Fruit fly (Drosophila melanogaster): Measurements from ENCODE around the gene spi.

spi gene

dm6 chr2L:19542268-19542773, 34.8 kb downstream of the spi start (continued):
- TF ChIP-seq ftz-f1 (GFP tag; optimal IDR thresholded peaks at IDR 0.05) = no peak
- peak; percentile 89 for TF ChIP-seq CG16813 (GFP tag; IDR thresholded peaks at IDR 0.05; ENCODE audit: partially characterized antibody)
- no peak for TF ChIP-seq CG10274 (GFP tag; optimal IDR thresholded peaks at IDR 0.05)
- TF ChIP-seq Ssrp (tag; optimal IDR thresholded peaks at IDR 0.05) = no peak
- TF ChIP-seq Trl (optimal IDR thresholded peaks at IDR 0.05) = no peak
- no peak for TF ChIP-seq Trl (GFP tag; optimal IDR thresholded peaks at IDR 0.05)
- TF ChIP-seq CG3163 (GFP tag; optimal IDR thresholded peaks at IDR 0.05) = no peak
- no peak for TF ChIP-seq CG7786 (GFP tag; optimal IDR thresholded peaks at IDR 0.05)
- no peak for TF ChIP-seq esg (GFP tag; conservative IDR thresholded peaks at IDR 0.05)
- TF ChIP-seq B-H2 (GFP tag; optimal IDR thresholded peaks at IDR 0.05) = no peak
- no peak for TF ChIP-seq CG11695 (GFP tag; IDR thresholded peaks at IDR 0.05)
- no peak for TF ChIP-seq btn (GFP tag; optimal IDR thresholded peaks at IDR 0.05)
- TF ChIP-seq CG7745 (tag; optimal IDR thresholded peaks at IDR 0.05) = no peak
- TF ChIP-seq Adf1 (GFP tag; IDR thresholded peaks at IDR 0.05) = no peak
- TF ChIP-seq MTF-1 (GFP tag; optimal IDR thresholded peaks at IDR 0.05; ENCODE audit: borderline replicate concordance) = no peak
- TF ChIP-seq mam (GFP tag; optimal IDR thresholded peaks at IDR 0.05) = no peak
- no peak for TF ChIP-seq Oaz (GFP tag; IDR thresholded peaks at IDR 0.05)
- peak; percentile 93 for TF ChIP-seq Bgb (GFP tag; IDR thresholded peaks at IDR 0.05; ENCODE audit: partially characterized antibody)
- no peak for TF ChIP-seq sisA (GFP tag; IDR thresholded peaks at IDR 0.05)
- no peak for TF ChIP-seq Doc2 (GFP tag; IDR thresholded peaks at IDR 0.05)
- no peak for TF ChIP-seq ara (GFP tag; IDR thresholded peaks at IDR 0.05)
- TF ChIP-seq ems (GFP tag; optimal IDR thresholded peaks at IDR 0.05) = no peak
- TF ChIP-seq CG33213 (GFP tag; optimal IDR thresholded peaks at IDR 0.05) = peak; percentile 19
- TF ChIP-seq az2 (GFP tag; optimal IDR thresholded peaks at IDR 0.05) = no peak
- no peak for TF ChIP-seq bab2 (GFP tag; optimal IDR thresholded peaks at IDR 0.05)
- TF ChIP-seq slbo (GFP tag; IDR thresholded peaks at IDR 0.05) = no peak
- TF ChIP-seq salm (tag; optimal IDR thresholded peaks at IDR 0.05) = no peak
- TF ChIP-seq CG12744 (GFP tag; optimal IDR thresholded peaks at IDR 0.05) = no peak
- peak; percentile 82 for TF ChIP-seq MESR4 (GFP tag; optimal IDR thresholded peaks at IDR 0.05)
- TF ChIP-seq kah (GFP tag; optimal IDR thresholded peaks at IDR 0.05) = no peak
- TF ChIP-seq CTCF (GFP tag; optimal IDR thresholded peaks at IDR 0.05) = no peak
- no peak for TF ChIP-seq ase (GFP tag; IDR thresholded peaks at IDR 0.05)
- no peak for TF ChIP-seq CG4424 (GFP tag; optimal IDR thresholded peaks at IDR 0.05)
- TF ChIP-seq Hr3 (GFP tag; optimal IDR thresholded peaks at IDR 0.05) = no peak
- TF ChIP-seq caup (GFP tag; optimal IDR thresholded peaks at IDR 0.05; ENCODE audit: severe bottlenecking) = no peak
- peak; percentile 45 for TF ChIP-seq gfzf (GFP tag; optimal IDR thresholded peaks at IDR 0.05)
- no peak for TF ChIP-seq CG8765 (GFP tag; IDR thresholded peaks at IDR 0.05)
- no peak for TF ChIP-seq Drgx (GFP tag; IDR thresholded peaks at IDR 0.05)
- TF ChIP-seq zf30C (GFP tag; optimal IDR thresholded peaks at IDR 0.05) = no peak
- TF ChIP-seq CG15479 (GFP tag; optimal IDR thresholded peaks at IDR 0.05) = no peak
- no peak for TF ChIP-seq CG1792 (GFP tag; optimal IDR thresholded peaks at IDR 0.05)
- TF ChIP-seq CG4820 (GFP tag; optimal IDR thresholded peaks at IDR 0.05) = no peak
- no peak for TF ChIP-seq CG9727 (GFP tag; optimal IDR thresholded peaks at IDR 0.05)
- peak; percentile 84 for TF ChIP-seq hbn (GFP tag; IDR thresholded peaks at IDR 0.05; ENCODE audit: partially characterized antibody)
- no peak for TF ChIP-seq cad (GFP tag; optimal IDR thresholded peaks at IDR 0.05)
- TF ChIP-seq schlank (tag; optimal IDR thresholded peaks at IDR 0.05) = no peak
- TF ChIP-seq Vsx1 (GFP tag; optimal IDR thresholded peaks at IDR 0.05) = no peak
- TF ChIP-seq maf-S (GFP tag; optimal IDR thresholded peaks at IDR 0.05) = no peak
- no peak for TF ChIP-seq gem (tag; optimal IDR thresholded peaks at IDR 0.05)
- TF ChIP-seq pzg (GFP tag; optimal IDR thresholded peaks at IDR 0.05) = peak; percentile 86
- TF ChIP-seq CG14710 (tag; optimal IDR thresholded peaks at IDR 0.05) = peak; percentile 30
- TF ChIP-seq sr (GFP tag; IDR thresholded peaks at IDR 0.05) = no peak
- no peak for TF ChIP-seq CG4404 (GFP tag; IDR thresholded peaks at IDR 0.05)
